Worm (Caenorhabditis elegans) whole organism, young adult: ENCODE data around the gene phb-2.
A peak's percentile ranks its signal among the peaks of the same experiment; 100 is the strongest.

Experiments used
- B0019.2 ChIP-seq: fragments of 200-800 bp; sonication (Bioruptor generic); conservative IDR thresholded peaks from 2 replicates; pipeline ENCODE4 v1.3.6; 2022; ENCODE audit warnings: missing genetic modification reagents, missing genetic modification characterization, missing compliant biosample characterization
- B0261.1 ChIP-seq: sonication (generic microtip); optimal IDR thresholded peaks from 2 replicates; lab custom pipeline; 2016; ENCODE audit warnings: mild to moderate bottlenecking, missing genetic modification characterization, moderate library complexity, missing compliant biosample characterization
- F39B2.1 ChIP-seq: fragments of 200-800 bp; sonication (Bioruptor generic); IDR thresholded peaks from 2 replicates; pipeline ENCODE4 v1.3.6; 2022; ENCODE audit warnings: missing genetic modification reagents, missing genetic modification characterization, missing compliant biosample characterization
- F49E8.2 ChIP-seq: sonication (generic microtip); optimal IDR thresholded peaks from 3 replicates; lab custom pipeline; 2017; ENCODE audit warnings: missing genetic modification characterization, mild to moderate bottlenecking, missing compliant biosample characterization, antibody characterized with exemption, moderate library complexity; ENCODE audit not compliant: insufficient read depth
- F52B5.7 ChIP-seq: sonication (generic microtip); optimal IDR thresholded peaks from 2 replicates; lab custom pipeline; 2016; ENCODE audit warnings: mild to moderate bottlenecking, missing genetic modification characterization, missing compliant biosample characterization
- K12H6.12 ChIP-seq: fragments of 200-800 bp; sonication (Bioruptor generic); optimal IDR thresholded peaks from 2 replicates; lab custom pipeline; 2018; ENCODE audit warnings: mild to moderate bottlenecking, missing genetic modification characterization, missing compliant biosample characterization
- T07F8.4 ChIP-seq: sonication (generic microtip); optimal IDR thresholded peaks from 2 replicates; lab custom pipeline; 2016; ENCODE audit warnings: mild to moderate bottlenecking, missing genetic modification characterization, moderate library complexity, missing compliant biosample characterization
- T26A5.8 ChIP-seq: sonication (generic microtip); optimal IDR thresholded peaks from 2 replicates; lab custom pipeline; 2016; ENCODE audit warnings: missing genetic modification characterization, missing compliant biosample characterization
- Y56A3A.18 ChIP-seq: fragments of 200-800 bp; sonication (Bioruptor generic); IDR thresholded peaks from 2 replicates; pipeline ENCODE4 v1.3.6; 2022; ENCODE audit warnings: missing genetic modification reagents, missing genetic modification characterization, missing compliant biosample characterization
- Y95B8A.8 ChIP-seq: fragments of 200-800 bp; sonication (Bioruptor generic); IDR thresholded peaks from 2 replicates; pipeline ENCODE4 v1.3.6; 2022; ENCODE audit warnings: missing genetic modification reagents, missing genetic modification characterization, missing compliant biosample characterization
- akir-1 ChIP-seq: fragments of 200-800 bp; sonication (Bioruptor generic); optimal IDR thresholded peaks from 2 replicates; lab custom pipeline; 2018; ENCODE audit warnings: mild to moderate bottlenecking, missing genetic modification characterization, moderate library complexity, missing compliant biosample characterization
- ama-1 ChIP-seq, 3 experiments: fragments of 150-350 bp in 1 of 3; sonication (generic microtip) in 2 of 3; optimal IDR thresholded peaks; 2 replicates each; lab custom pipeline; 2014 to 2018; ENCODE audit warnings: missing biosample characterization in 2 of 3, missing genetic modification characterization in 2 of 3, missing genetic modification reagents in 2 of 3
- aptf-3 ChIP-seq: fragments of 200-800 bp; sonication (Bioruptor generic); IDR thresholded peaks from 2 replicates; pipeline ENCODE4 v1.3.6; 2022; ENCODE audit warnings: missing genetic modification characterization, missing compliant biosample characterization
- attf-5 ChIP-seq: fragments of 200-800 bp; sonication (Bioruptor generic); optimal IDR thresholded peaks from 2 replicates; lab custom pipeline; 2018; ENCODE audit warnings: mild to moderate bottlenecking, missing genetic modification characterization, missing compliant biosample characterization
- cebp-1 ChIP-seq, 2 experiments: fragments of 200-800 bp in 1 of 2; sonication (Bioruptor generic) in 1 of 2; sonication (generic microtip) in 1 of 2; IDR thresholded peaks in 1 of 2; optimal IDR thresholded peaks in 1 of 2; 2 replicates each; pipeline versions ENCODE4 v1.3.6 to Lab custom; 2017 to 2022; ENCODE audit warnings: missing compliant biosample characterization in 2 of 2, missing genetic modification characterization in 2 of 2, mild to moderate bottlenecking in 1 of 2, missing genetic modification reagents in 1 of 2, moderate library complexity in 1 of 2
- cebp-2 ChIP-seq: fragments of 200-800 bp; sonication (Bioruptor generic); IDR thresholded peaks from 2 replicates; pipeline ENCODE4 v1.3.6; 2022; ENCODE audit warnings: missing genetic modification characterization, missing compliant biosample characterization
- ceh-40 ChIP-seq: fragments of 200-800 bp; sonication (Bioruptor generic); IDR thresholded peaks from 2 replicates; pipeline ENCODE4 v1.3.6; 2022; ENCODE audit warnings: missing genetic modification characterization, missing compliant biosample characterization
- ceh-79 ChIP-seq: sonication (generic microtip); optimal IDR thresholded peaks from 2 replicates; lab custom pipeline; 2017; ENCODE audit warnings: mild to moderate bottlenecking, missing genetic modification characterization, missing compliant biosample characterization
- ceh-91 ChIP-seq: fragments of 200-800 bp; sonication (Bioruptor generic); IDR thresholded peaks from 2 replicates; pipeline ENCODE4 v1.3.6; 2022; ENCODE audit warnings: missing genetic modification reagents, missing genetic modification characterization, missing compliant biosample characterization
- chd-7 ChIP-seq: sonication (generic microtip); optimal IDR thresholded peaks from 2 replicates; lab custom pipeline; 2016; ENCODE audit warnings: mild to moderate bottlenecking, missing genetic modification characterization, moderate library complexity, missing compliant biosample characterization
- dpl-1 ChIP-seq: fragments of 150-350 bp; optimal IDR thresholded peaks from 2 replicates; lab custom pipeline; 2014; ENCODE audit warnings: missing biosample characterization, missing genetic modification reagents, missing genetic modification characterization
- egrh-3 ChIP-seq: fragments of 200-800 bp; sonication (Bioruptor generic); IDR thresholded peaks from 2 replicates; pipeline ENCODE4 v1.3.6; 2022; ENCODE audit warnings: missing genetic modification reagents, missing genetic modification characterization, missing compliant biosample characterization
- ekl-4 ChIP-seq: fragments of 200-800 bp; sonication (Bioruptor generic); IDR thresholded peaks from 2 replicates; pipeline ENCODE4 v1.3.6; 2022; ENCODE audit warnings: missing genetic modification reagents, missing genetic modification characterization, missing compliant biosample characterization
- hlh-12 ChIP-seq: sonication (generic microtip); optimal IDR thresholded peaks from 2 replicates; lab custom pipeline; 2016; ENCODE audit warnings: missing genetic modification characterization, missing compliant biosample characterization
- hmg-1.2 ChIP-seq: fragments of 200-800 bp; sonication (Bioruptor generic); IDR thresholded peaks from 2 replicates; pipeline ENCODE4 v1.3.6; 2022; ENCODE audit warnings: missing genetic modification reagents, missing genetic modification characterization, missing compliant biosample characterization
- lin-35 ChIP-seq, 3 experiments: fragments of 150-350 bp in 2 of 3; sonication (generic microtip) in 1 of 3; optimal IDR thresholded peaks; 2 replicates each; lab custom pipeline; 2014 to 2018; ENCODE audit warnings: missing biosample characterization in 3 of 3, missing genetic modification characterization in 3 of 3, missing genetic modification reagents in 3 of 3
- lin-40 ChIP-seq: sonication (generic microtip); optimal IDR thresholded peaks from 2 replicates; lab custom pipeline; 2016; ENCODE audit warnings: missing genetic modification characterization, mild to moderate bottlenecking, missing compliant biosample characterization, missing genotype, missing genetic modification reagents
- madf-10 ChIP-seq: sonication (generic microtip); optimal IDR thresholded peaks from 2 replicates; lab custom pipeline; 2016; ENCODE audit warnings: mild to moderate bottlenecking, missing genetic modification characterization, missing compliant biosample characterization
- madf-3 ChIP-seq: fragments of 200-800 bp; sonication (Bioruptor generic); IDR thresholded peaks from 2 replicates; pipeline ENCODE4 v1.3.6; 2022; ENCODE audit warnings: missing genetic modification reagents, missing genetic modification characterization, missing compliant biosample characterization
- nfya-1 ChIP-seq: sonication (generic microtip); optimal IDR thresholded peaks from 2 replicates; lab custom pipeline; 2017; ENCODE audit warnings: antibody characterized with exemption, missing compliant biosample characterization, missing genetic modification characterization, borderline replicate concordance; ENCODE audit not compliant: insufficient read depth
- nfyb-1 ChIP-seq: fragments of 200-800 bp; sonication (Bioruptor generic); IDR thresholded peaks from 2 replicates; pipeline ENCODE4 v1.3.6; 2022; ENCODE audit warnings: missing genetic modification reagents, missing genetic modification characterization, missing compliant biosample characterization
- nhr-27 ChIP-seq: fragments of 200-800 bp; sonication (Bioruptor generic); optimal IDR thresholded peaks from 2 replicates; lab custom pipeline; 2018; ENCODE audit warnings: mild to moderate bottlenecking, missing genetic modification characterization, moderate library complexity, missing compliant biosample characterization
- nhr-80 ChIP-seq: sonication (generic microtip); optimal IDR thresholded peaks from 2 replicates; lab custom pipeline; 2016; ENCODE audit warnings: missing genetic modification characterization, missing compliant biosample characterization
- pha-4 ChIP-seq: fragments of 150-350 bp; sonication (generic microtip); optimal IDR thresholded peaks from 2 replicates; lab custom pipeline; 2014; ENCODE audit warnings: missing biosample characterization, missing genetic modification reagents, missing genetic modification characterization
- rcor-1 ChIP-seq: fragments of 200-800 bp; sonication (Bioruptor generic); IDR thresholded peaks from 2 replicates; pipeline ENCODE4 v1.3.6; 2022; ENCODE audit warnings: missing genetic modification reagents, missing genetic modification characterization, missing compliant biosample characterization
- rec-8 ChIP-seq, 2 experiments: sonication (generic microtip); optimal IDR thresholded peaks; 2 replicates each; lab custom pipeline; 2016; ENCODE audit warnings: mild to moderate bottlenecking in 2 of 2, missing genetic modification characterization in 2 of 2, missing genetic modification reagents in 2 of 2, missing genotype in 2 of 2, missing biosample characterization in 1 of 2, missing compliant biosample characterization in 1 of 2, moderate library complexity in 1 of 2
- repo-1 ChIP-seq: sonication (generic microtip); optimal IDR thresholded peaks from 2 replicates; lab custom pipeline; 2017; ENCODE audit warnings: mild to moderate bottlenecking, missing genetic modification characterization, missing compliant biosample characterization
- rpc-1 ChIP-seq, 2 experiments: fragments of 150-350 bp in 1 of 2; sonication (generic microtip) in 1 of 2; optimal IDR thresholded peaks; 2 replicates each; lab custom pipeline; 2014 to 2018; ENCODE audit warnings: missing biosample characterization in 1 of 2, missing genetic modification characterization in 1 of 2, missing genetic modification reagents in 1 of 2, missing genotype in 1 of 2
- snpc-1.1 ChIP-seq: sonication (generic microtip); optimal IDR thresholded peaks from 2 replicates; lab custom pipeline; 2017; ENCODE audit warnings: missing genetic modification characterization, mild to moderate bottlenecking, missing compliant biosample characterization, antibody characterized with exemption, moderate library complexity, missing genotype, missing genetic modification reagents; ENCODE audit not compliant: insufficient read depth
- snpc-1.3 ChIP-seq: sonication (generic microtip); optimal IDR thresholded peaks from 2 replicates; lab custom pipeline; 2017; ENCODE audit warnings: missing genetic modification characterization, mild to moderate bottlenecking, missing compliant biosample characterization, antibody characterized with exemption, moderate library complexity, missing genotype, missing genetic modification reagents; ENCODE audit not compliant: insufficient read depth
- snpc-4 ChIP-seq, 5 experiments: fragments of 150-350 bp in 1 of 5; sonication (generic microtip) in 4 of 5; optimal IDR thresholded peaks; 2 replicates each; lab custom pipeline; 2014 to 2018; ENCODE audit warnings: missing genetic modification characterization in 5 of 5, missing biosample characterization in 3 of 5, antibody characterized with exemption in 2 of 5, mild to moderate bottlenecking in 2 of 5, missing compliant biosample characterization in 2 of 5, missing genotype in 2 of 5, moderate library complexity in 2 of 5, missing genetic modification reagents in 1 of 5
- somi-1 ChIP-seq: fragments of 200-800 bp; sonication (Bioruptor generic); optimal IDR thresholded peaks from 2 replicates; lab custom pipeline; 2018; ENCODE audit warnings: mild to moderate bottlenecking, missing genetic modification characterization, missing compliant biosample characterization
- sptf-2 ChIP-seq: fragments of 200-800 bp; sonication (Bioruptor generic); optimal IDR thresholded peaks from 2 replicates; lab custom pipeline; 2018; ENCODE audit warnings: mild to moderate bottlenecking, missing genetic modification characterization, missing compliant biosample characterization
- ztf-28 ChIP-seq: fragments of 200-800 bp; sonication (Bioruptor generic); IDR thresholded peaks from 2 replicates; pipeline ENCODE4 v1.3.6; 2022; ENCODE audit warnings: missing genetic modification reagents, missing genetic modification characterization, missing compliant biosample characterization
- ztf-3 ChIP-seq: fragments of 200-800 bp; sonication (Bioruptor generic); optimal IDR thresholded peaks from 2 replicates; lab custom pipeline; 2018; ENCODE audit warnings: mild to moderate bottlenecking, missing genetic modification characterization, missing compliant biosample characterization

The phb-2 gene

ce11 chrII:6252707-6253106, 1.5 kb downstream of the phb-2 start (continued):
- TF ChIP-seq ama-1 (optimal IDR thresholded peaks at IDR 0.05; lab: Kevin White, UChicago) (no peak), ama-1 (GFP tag; optimal IDR thresholded peaks at IDR 0.05; lab: Kevin White, UChicago) (peak in 1 of 2 experiments; percentile 74), ceh-91 (no peak), somi-1 (no peak), aptf-3 (GFP tag; lab: Robert Waterston, UW) (0 out of 2 replicates have a peak, but pooled peaks have one; percentile 18), snpc-4 (GFP tag; optimal IDR thresholded peaks at IDR 0.05; lab: Kevin White, UChicago) (no peak), snpc-4 (tag; optimal IDR thresholded peaks at IDR 0.05; lab: Kevin White, UChicago) (peak in 1 of 4 experiments; percentile 36), ztf-3 (GFP tag; lab: Kevin White, UChicago) (no peak), nfya-1 (tag; lab: Kevin White, UChicago) (no peak), akir-1 (GFP tag; lab: Kevin White, UChicago) (no peak), ekl-4 (GFP tag; lab: Robert Waterston, UW) (peak; percentile 73), rpc-1 (optimal IDR thresholded peaks at IDR 0.05; lab: Kevin White, UChicago) (no peak), rpc-1 (tag; optimal IDR thresholded peaks at IDR 0.05; lab: Kevin White, UChicago) (no peak), egrh-3 (GFP tag; lab: Robert Waterston, UW) (no peak), ceh-40 (GFP tag; lab: Robert Waterston, UW) (no peak), rec-8 (tag; optimal IDR thresholded peaks at IDR 0.05; lab: Kevin White, UChicago) (no peak), hmg-1.2 (GFP tag; lab: Robert Waterston, UW) (0 out of 2 replicates have a peak, but pooled peaks have one; percentile 22), madf-3 (0 out of 2 replicates have a peak, but pooled peaks have one; percentile 59), Y56A3A.18 (GFP tag; lab: Robert Waterston, UW) (peak; percentile 63; the same call in 1 of the 2 replicates), nhr-27 (tag; lab: Kevin White, UChicago) (no peak), attf-5 (GFP tag; lab: Kevin White, UChicago) (no peak), lin-40 (no peak), repo-1 (tag; lab: Kevin White, UChicago) (peak; percentile 37), nhr-80 (tag; lab: Kevin White, UChicago) (no peak), cebp-1 (GFP tag; IDR thresholded peaks at IDR 0.05; lab: Robert Waterston, UW) (no peak), cebp-1 (tag; optimal IDR thresholded peaks at IDR 0.05; lab: Kevin White, UChicago) (no peak), rcor-1 (GFP tag; lab: Robert Waterston, UW) (peak; percentile 33; the same call in 1 of the 2 replicates), F39B2.1 (no peak), F52B5.7 (tag; lab: Kevin White, UChicago) (no peak), madf-10 (tag; lab: Kevin White, UChicago) (no peak), lin-35 (GFP tag; optimal IDR thresholded peaks at IDR 0.05; lab: Kevin White, UChicago) (no peak), snpc-1.3 (tag; lab: Kevin White, UChicago) (peak; percentile 44), pha-4 (no peak), B0261.1 (no peak), chd-7 (tag; lab: Kevin White, UChicago) (peak; percentile 59), Y95B8A.8 (0 out of 2 replicates have a peak, but pooled peaks have one; percentile 51), ceh-79 (tag; lab: Kevin White, UChicago) (peak; percentile 44), nfyb-1 (GFP tag; lab: Robert Waterston, UW) (0 out of 2 replicates have a peak, but pooled peaks have one; percentile 24), cebp-2 (GFP tag; lab: Robert Waterston, UW) (no peak), ztf-28 (GFP tag; lab: Robert Waterston, UW) (no peak), dpl-1 (GFP tag; lab: Kevin White, UChicago) (no peak), K12H6.12 (tag; lab: Kevin White, UChicago) (no peak), sptf-2 (GFP tag; lab: Kevin White, UChicago) (no peak), F49E8.2 (tag; lab: Kevin White, UChicago) (peak; percentile 31), B0019.2 (GFP tag; lab: Robert Waterston, UW) (no peak), hlh-12 (tag; lab: Kevin White, UChicago) (no peak), snpc-1.1 (tag; lab: Kevin White, UChicago) (no peak), T26A5.8 (tag; lab: Kevin White, UChicago) (no peak), T07F8.4 (tag; lab: Kevin White, UChicago) (no peak)
